Worm (Caenorhabditis elegans) whole organism, L2 larva: ENCODE measurements around the gene srw-134.
A peak's percentile ranks its signal among the peaks of the same experiment; 100 is the strongest.

Source experiments
- F13H6.1 ChIP-seq: sonication (generic microtip); optimal IDR thresholded peaks from 2 replicates; lab custom pipeline; 2016; ENCODE audit warnings: missing genetic modification characterization, missing compliant biosample characterization
- R02D3.7 ChIP-seq: fragments of 150-350 bp; optimal IDR thresholded peaks from 2 replicates; lab custom pipeline; 2014; ENCODE audit warnings: missing biosample characterization, missing genetic modification characterization
- Y55F3AM.14 ChIP-seq: fragments of 200-800 bp; sonication (Bioruptor generic); optimal IDR thresholded peaks from 2 replicates; lab custom pipeline; 2018; ENCODE audit warnings: mild to moderate bottlenecking, missing genetic modification characterization, missing compliant biosample characterization
- ZK546.5 ChIP-seq: sonication (generic microtip); optimal IDR thresholded peaks from 2 replicates; lab custom pipeline; 2017; ENCODE audit warnings: missing biosample characterization, missing genetic modification characterization
- blmp-1 ChIP-seq: sonication (generic microtip); optimal IDR thresholded peaks from 2 replicates; lab custom pipeline; 2017; ENCODE audit warnings: missing genetic modification characterization, mild to moderate bottlenecking, missing compliant biosample characterization, antibody characterized with exemption, moderate library complexity; ENCODE audit not compliant: insufficient read depth
- ceh-16 ChIP-seq: fragments of 150-350 bp; optimal IDR thresholded peaks from 2 replicates; lab custom pipeline; 2014; ENCODE audit warnings: missing biosample characterization, missing genetic modification characterization
- crh-2 ChIP-seq: sonication (generic microtip); optimal IDR thresholded peaks from 2 replicates; lab custom pipeline; 2017; ENCODE audit warnings: missing biosample characterization, missing genetic modification characterization
- dmd-4 ChIP-seq: sonication (generic microtip); optimal IDR thresholded peaks from 2 replicates; lab custom pipeline; 2017; ENCODE audit warnings: missing biosample characterization, missing genetic modification characterization
- egl-27 ChIP-seq: sonication (generic microtip); optimal IDR thresholded peaks from 3 replicates; lab custom pipeline; 2017; ENCODE audit warnings: missing biosample characterization, missing genetic modification reagents, missing genetic modification characterization
- elt-3 ChIP-seq: sonication (generic microtip); optimal IDR thresholded peaks from 2 replicates; lab custom pipeline; 2017; ENCODE audit warnings: missing biosample characterization, missing genetic modification characterization
- fos-1 ChIP-seq: fragments of 150-350 bp; optimal IDR thresholded peaks from 2 replicates; lab custom pipeline; 2014; ENCODE audit warnings: missing biosample characterization, missing genetic modification characterization
- gmeb-1 ChIP-seq: fragments of 150-350 bp; optimal IDR thresholded peaks from 2 replicates; lab custom pipeline; 2014; ENCODE audit warnings: missing biosample characterization, missing genetic modification characterization
- lin-11 ChIP-seq: fragments of 150-350 bp; sonication (generic microtip); optimal IDR thresholded peaks from 2 replicates; lab custom pipeline; 2014; ENCODE audit warnings: missing biosample characterization, missing genetic modification characterization, inconsistent platforms, mixed read lengths
- lin-13 ChIP-seq: fragments of 150-350 bp; optimal IDR thresholded peaks from 2 replicates; lab custom pipeline; 2014; ENCODE audit warnings: missing biosample characterization, missing genetic modification reagents, missing genetic modification characterization
- lsy-2 ChIP-seq, 2 experiments: fragments of 150-350 bp in 1 of 2; sonication (generic microtip) in 1 of 2; optimal IDR thresholded peaks; 2 replicates each; lab custom pipeline; 2014 to 2017; ENCODE audit warnings: missing biosample characterization in 2 of 2, missing genetic modification characterization in 2 of 2
- nhr-12 ChIP-seq: fragments of 150-350 bp; optimal IDR thresholded peaks from 2 replicates; lab custom pipeline; 2014; ENCODE audit warnings: missing biosample characterization, missing genetic modification characterization
- nhr-21 ChIP-seq: fragments of 150-350 bp; optimal IDR thresholded peaks from 2 replicates; lab custom pipeline; 2014; ENCODE audit warnings: missing biosample characterization, missing genetic modification characterization
- nhr-25 ChIP-seq: fragments of 150-350 bp; sonication (generic microtip); optimal IDR thresholded peaks from 3 replicates; lab custom pipeline; 2014; ENCODE audit warnings: missing biosample characterization, missing genetic modification characterization
- nhr-77 ChIP-seq: fragments of 150-350 bp; optimal IDR thresholded peaks from 2 replicates; lab custom pipeline; 2014; ENCODE audit warnings: missing biosample characterization, missing genetic modification characterization
- peb-1 ChIP-seq: fragments of 150-350 bp; optimal IDR thresholded peaks from 2 replicates; lab custom pipeline; 2014; ENCODE audit warnings: missing biosample characterization, missing genetic modification characterization
- sem-4 ChIP-seq: fragments of 150-350 bp; optimal IDR thresholded peaks from 2 replicates; lab custom pipeline; 2014; ENCODE audit warnings: missing biosample characterization, missing genetic modification reagents, missing genetic modification characterization
- sma-9 ChIP-seq, 2 experiments: fragments of 150-350 bp in 1 of 2; sonication (generic microtip) in 1 of 2; optimal IDR thresholded peaks; 2 replicates each; lab custom pipeline; 2014 to 2016; ENCODE audit warnings: missing genetic modification characterization in 2 of 2, mild to moderate bottlenecking in 1 of 2, missing biosample characterization in 1 of 2, missing compliant biosample characterization in 1 of 2, missing genetic modification reagents in 1 of 2, moderate library complexity in 1 of 2
- ztf-4 ChIP-seq: fragments of 150-350 bp; optimal IDR thresholded peaks from 2 replicates; lab custom pipeline; 2014; ENCODE audit warnings: missing biosample characterization, missing genetic modification characterization

The srw-134 gene

DNA sequence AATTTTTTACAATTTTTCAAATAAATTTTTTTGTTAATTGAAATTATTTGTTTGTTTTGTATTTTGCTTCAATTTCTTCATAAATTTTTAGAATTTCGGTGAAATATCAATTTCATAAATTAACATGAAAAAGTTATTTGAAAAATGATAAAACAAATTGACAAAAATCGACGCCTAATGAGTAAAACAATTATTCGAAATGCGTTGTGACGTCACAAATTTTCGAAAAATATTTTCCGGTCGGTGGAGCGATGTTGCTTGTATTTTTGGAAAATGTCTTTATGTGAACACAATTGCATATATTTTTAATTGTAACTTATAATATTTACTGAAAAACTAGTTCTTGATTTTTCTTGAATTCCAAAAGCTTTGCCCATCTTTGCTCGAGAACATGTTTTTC lies 31.9 kb downstream of the srw-134 start:
- no peak for TF ChIP-seq sem-4 (tag; lab: Kevin White, UChicago)
- no peak for TF ChIP-seq F13H6.1 (tag; lab: Kevin White, UChicago)
- no peak for TF ChIP-seq ZK546.5 (tag; lab: Kevin White, UChicago)
- TF ChIP-seq fos-1 (tag; lab: Kevin White, UChicago) = no peak
- no peak for TF ChIP-seq blmp-1 (tag; lab: Kevin White, UChicago)
- no peak for TF ChIP-seq nhr-12
- no peak for TF ChIP-seq lin-13 (GFP tag; lab: Kevin White, UChicago)
- TF ChIP-seq elt-3 (tag; lab: Kevin White, UChicago) = no peak
- TF ChIP-seq, all 48 proteins: peak for 0

DNA sequence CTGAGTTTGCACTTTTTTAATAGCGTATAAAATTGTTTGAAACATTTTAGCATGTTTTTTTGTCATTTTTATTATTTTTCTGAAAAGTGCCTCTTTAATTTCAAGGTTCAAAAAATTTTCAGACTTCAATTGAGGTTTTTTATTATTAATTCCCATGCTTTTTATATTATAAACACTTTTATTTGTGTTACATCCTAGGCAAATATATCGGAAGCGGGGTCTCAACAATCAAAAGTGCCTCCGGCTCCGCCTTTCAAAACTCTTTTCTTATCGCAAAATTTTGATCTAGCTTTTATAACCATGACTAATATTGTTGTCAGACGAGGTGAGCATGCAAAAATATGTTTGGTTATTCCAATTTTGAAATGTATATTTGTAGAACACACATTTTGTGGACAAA lies 39.0 kb downstream of the srw-134 start, which contains the start of gene otpl-2:
Gene otpl-2 (plus strand): TSS at position 301 of the 400 bp plus-strand sequence.
- no peak for TF ChIP-seq sma-9 (GFP tag; optimal IDR thresholded peaks at IDR 0.05; lab: Kevin White, UChicago)
- TF ChIP-seq sma-9 (tag; optimal IDR thresholded peaks at IDR 0.05; lab: Kevin White, UChicago) = no peak
- TF ChIP-seq lsy-2 (tag; optimal IDR thresholded peaks at IDR 0.05; lab: Kevin White, UChicago) = no peak
- no peak for TF ChIP-seq egl-27 (tag; lab: Kevin White, UChicago)
- no peak for TF ChIP-seq lin-11
- TF ChIP-seq F13H6.1 (tag; lab: Kevin White, UChicago) = no peak
- TF ChIP-seq R02D3.7 = no peak
- TF ChIP-seq ceh-16 = no peak
- no peak for TF ChIP-seq peb-1 (tag; lab: Kevin White, UChicago)
- no peak for TF ChIP-seq nhr-21 (tag; lab: Kevin White, UChicago)
- TF ChIP-seq dmd-4 (tag; lab: Kevin White, UChicago) = no peak
- no peak for TF ChIP-seq Y55F3AM.14
- TF ChIP-seq ztf-4 (tag; lab: Kevin White, UChicago) = no peak
- no peak for TF ChIP-seq nhr-77
- TF ChIP-seq crh-2 (tag; lab: Kevin White, UChicago) = no peak
- TF ChIP-seq nhr-25 = no peak
- no peak for TF ChIP-seq sem-4 (tag; lab: Kevin White, UChicago)

DNA sequence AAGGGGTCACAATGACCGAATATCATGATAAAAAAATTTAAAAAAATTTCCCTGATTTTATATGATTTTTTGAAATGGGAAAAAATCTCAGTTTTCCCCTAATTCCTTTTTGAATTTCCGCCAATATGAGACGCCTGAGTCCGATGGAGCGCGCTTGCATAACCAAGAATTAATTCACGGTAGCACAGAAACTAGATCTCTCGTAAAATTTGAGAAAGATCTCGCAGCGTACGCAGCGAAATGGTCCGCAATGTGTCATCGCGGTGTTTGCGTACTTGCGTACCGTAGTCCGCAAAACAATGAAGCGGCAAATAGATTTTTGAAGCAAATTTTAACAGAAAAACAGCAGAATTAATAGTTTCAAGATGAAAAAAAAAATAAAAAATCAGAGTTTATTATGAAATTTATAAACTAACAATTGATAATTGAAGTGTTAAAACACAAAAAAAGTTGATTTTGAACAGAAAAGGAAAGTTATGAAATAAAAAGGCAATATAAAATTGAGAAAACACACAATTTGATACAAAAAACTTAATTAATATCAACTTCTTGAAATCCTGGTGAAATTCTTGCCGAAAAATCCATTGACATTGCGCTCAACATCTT lies 48.8 kb downstream of the srw-134 start:
- TF ChIP-seq lsy-2 (tag; optimal IDR thresholded peaks at IDR 0.05; lab: Kevin White, UChicago) (peak; percentile 63 to 89), gmeb-1 (peak; percentile 36)
- TF ChIP-seq, all 48 proteins: peak for 2; not testable (repeated sequence) for 46
